Worm (Caenorhabditis elegans) whole organism, L1 larva: ENCODE results near the gene smk-1.

Experiments used
- C16A3.4 ChIP-seq: fragments of 150-350 bp; optimal IDR thresholded peaks from 2 replicates; lab custom pipeline; 2014; ENCODE audit warnings: missing biosample characterization, missing genetic modification characterization
- C34B4.2 ChIP-seq: sonication (generic microtip); optimal IDR thresholded peaks from 2 replicates; lab custom pipeline; 2017; ENCODE audit warnings: mild to moderate bottlenecking, missing genetic modification characterization, missing compliant biosample characterization
- F16B12.6 ChIP-seq: fragments of 150-350 bp; optimal IDR thresholded peaks from 2 replicates; lab custom pipeline; 2014; ENCODE audit warnings: missing biosample characterization, missing genetic modification characterization
- ama-1 ChIP-seq: fragments of 150-350 bp; optimal IDR thresholded peaks from 2 replicates; lab custom pipeline; 2014
- blmp-1 ChIP-seq: fragments of 150-350 bp; optimal IDR thresholded peaks from 2 replicates; lab custom pipeline; 2014; ENCODE audit warnings: missing biosample characterization, missing genetic modification characterization
- ceh-63 ChIP-seq: fragments of 200-800 bp; sonication (Bioruptor generic); optimal IDR thresholded peaks from 2 replicates; lab custom pipeline; 2018; ENCODE audit warnings: mild to moderate bottlenecking, missing genetic modification characterization, missing compliant biosample characterization
- ceh-82 ChIP-seq, 3 experiments: fragments of 150-350 bp in 1 of 3; sonication (generic microtip) in 2 of 3; optimal IDR thresholded peaks; 2 replicates each; lab custom pipeline; 2014 to 2017; ENCODE audit warnings: missing biosample characterization in 3 of 3, missing genetic modification characterization in 3 of 3
- ceh-88 ChIP-seq: fragments of 200-800 bp; sonication (Bioruptor generic); IDR thresholded peaks from 2 replicates; pipeline ENCODE4 v1.3.6; 2022; ENCODE audit warnings: missing genetic modification characterization, missing compliant biosample characterization
- efl-1 ChIP-seq, 4 experiments: fragments of 150-350 bp; optimal IDR thresholded peaks in 3 of 4; peaks in 1 of 4; 1 replicate in 1 of 4; 2 replicates in 3 of 4; lab custom pipeline; 2014; ENCODE audit warnings: missing biosample characterization in 2 of 4, missing genetic modification characterization in 2 of 4, missing genetic modification reagents in 2 of 4
- egl-27 ChIP-seq, 2 experiments: fragments of 150-350 bp in 1 of 2; sonication (generic microtip); optimal IDR thresholded peaks; 3 replicates each; lab custom pipeline; 2017 to 2018; ENCODE audit warnings: missing biosample characterization in 2 of 2, missing genetic modification characterization in 2 of 2, missing genetic modification reagents in 2 of 2
- elt-2 ChIP-seq: sonication (generic microtip); optimal IDR thresholded peaks from 2 replicates; lab custom pipeline; 2016; ENCODE audit warnings: missing genetic modification characterization, mild to moderate bottlenecking, inconsistent platforms, missing compliant biosample characterization, missing genetic modification reagents
- elt-3 ChIP-seq, 6 experiments: fragments of 150-350 bp in 1 of 6; sonication (generic microtip); optimal IDR thresholded peaks; 2 replicates each; lab custom pipeline; 2017 to 2018; ENCODE audit warnings: missing biosample characterization in 6 of 6, missing genetic modification characterization in 6 of 6, inconsistent platforms in 1 of 6
- fkh-10 ChIP-seq: sonication (generic microtip); optimal IDR thresholded peaks from 2 replicates; lab custom pipeline; 2017; ENCODE audit warnings: missing biosample characterization, missing genetic modification reagents, missing genetic modification characterization
- irx-1 ChIP-seq: sonication (generic microtip); optimal IDR thresholded peaks from 2 replicates; lab custom pipeline; 2016; ENCODE audit warnings: missing genetic modification characterization, missing compliant biosample characterization
- jun-1 ChIP-seq: fragments of 150-350 bp; optimal IDR thresholded peaks from 2 replicates; lab custom pipeline; 2014; ENCODE audit warnings: missing biosample characterization, missing genetic modification reagents, missing genetic modification characterization
- lin-13 ChIP-seq: fragments of 150-350 bp; optimal IDR thresholded peaks from 2 replicates; lab custom pipeline; 2014; ENCODE audit warnings: missing biosample characterization, missing genetic modification reagents, missing genetic modification characterization
- lin-14 ChIP-seq: fragments of 200-800 bp; sonication (Bioruptor generic); optimal IDR thresholded peaks from 2 replicates; lab custom pipeline; 2018; ENCODE audit warnings: mild to moderate bottlenecking, missing genetic modification characterization, moderate library complexity, missing compliant biosample characterization
- lin-35 ChIP-seq, 2 experiments: fragments of 150-350 bp; optimal IDR thresholded peaks; 2 replicates each; lab custom pipeline; 2014; ENCODE audit warnings: missing biosample characterization in 2 of 2, missing genetic modification characterization in 2 of 2, missing genetic modification reagents in 2 of 2
- lin-39 ChIP-seq: fragments of 150-350 bp; optimal IDR thresholded peaks from 2 replicates; lab custom pipeline; 2014; ENCODE audit warnings: missing biosample characterization, missing genetic modification reagents, missing genetic modification characterization
- lir-3 ChIP-seq: sonication (generic microtip); optimal IDR thresholded peaks from 2 replicates; lab custom pipeline; 2016; ENCODE audit warnings: mild to moderate bottlenecking, missing genetic modification characterization, moderate library complexity, missing compliant biosample characterization; ENCODE audit not compliant: poor library complexity
- lsy-2 ChIP-seq, 2 experiments: fragments of 150-350 bp; optimal IDR thresholded peaks; 2 replicates each; lab custom pipeline; 2014; ENCODE audit warnings: missing biosample characterization in 2 of 2, missing genetic modification characterization in 2 of 2
- mdl-1 ChIP-seq, 2 experiments: fragments of 150-350 bp; optimal IDR thresholded peaks; 2 replicates each; lab custom pipeline; 2014 to 2017; ENCODE audit warnings: missing biosample characterization in 2 of 2, missing genetic modification characterization in 2 of 2, inconsistent platforms in 1 of 2
- mep-1 ChIP-seq: fragments of 150-350 bp; optimal IDR thresholded peaks from 2 replicates; lab custom pipeline; 2014; ENCODE audit warnings: missing biosample characterization, missing genetic modification characterization
- nhr-11 ChIP-seq: fragments of 150-350 bp; optimal IDR thresholded peaks from 2 replicates; lab custom pipeline; 2014; ENCODE audit warnings: missing biosample characterization, missing genetic modification characterization
- nhr-12 ChIP-seq: sonication (generic microtip); optimal IDR thresholded peaks from 2 replicates; lab custom pipeline; 2017; ENCODE audit warnings: missing biosample characterization, missing genetic modification characterization
- nhr-19 ChIP-seq: fragments of 200-800 bp; sonication (Bioruptor generic); conservative IDR thresholded peaks from 2 replicates; pipeline ENCODE4 v1.3.6; 2022; ENCODE audit warnings: missing genetic modification characterization, missing compliant biosample characterization
- nhr-20 ChIP-seq: sonication (generic microtip); optimal IDR thresholded peaks from 2 replicates; lab custom pipeline; 2016; ENCODE audit warnings: mild to moderate bottlenecking, missing genetic modification characterization, missing compliant biosample characterization
- nhr-47 ChIP-seq: sonication (generic microtip); optimal IDR thresholded peaks from 2 replicates; lab custom pipeline; 2016; ENCODE audit warnings: mild to moderate bottlenecking, missing genetic modification characterization, moderate library complexity, missing compliant biosample characterization
- nhr-71 ChIP-seq: sonication (generic microtip); optimal IDR thresholded peaks from 2 replicates; lab custom pipeline; 2016; ENCODE audit warnings: mild to moderate bottlenecking, missing genetic modification characterization, moderate library complexity, missing compliant biosample characterization
- nhr-76 ChIP-seq: sonication (generic microtip); optimal IDR thresholded peaks from 2 replicates; lab custom pipeline; 2017; ENCODE audit warnings: missing biosample characterization, missing genetic modification characterization
- nhr-85 ChIP-seq: sonication (generic microtip); peaks from one replicate; lab custom pipeline; 2016; ENCODE audit warnings: missing genetic modification characterization, inconsistent platforms, missing compliant biosample characterization
- pag-3 ChIP-seq: sonication (generic microtip); optimal IDR thresholded peaks from 2 replicates; lab custom pipeline; 2017; ENCODE audit warnings: missing genetic modification characterization, mild to moderate bottlenecking, missing compliant biosample characterization, antibody characterized with exemption, borderline replicate concordance; ENCODE audit not compliant: insufficient read depth
- skn-1 ChIP-seq: fragments of 150-350 bp; optimal IDR thresholded peaks from 2 replicates; lab custom pipeline; 2014; ENCODE audit warnings: missing biosample characterization, missing genetic modification characterization
- snpc-4 ChIP-seq: fragments of 150-350 bp; optimal IDR thresholded peaks from 2 replicates; lab custom pipeline; 2014; ENCODE audit warnings: missing biosample characterization, missing genetic modification characterization
- sox-4 ChIP-seq: sonication (generic microtip); optimal IDR thresholded peaks from 2 replicates; lab custom pipeline; 2016; ENCODE audit warnings: missing genetic modification characterization, missing compliant biosample characterization
- sptf-1 ChIP-seq: fragments of 150-350 bp; optimal IDR thresholded peaks from 2 replicates; lab custom pipeline; 2014; ENCODE audit warnings: missing biosample characterization, missing genetic modification characterization
- sup-37 ChIP-seq: fragments of 200-800 bp; sonication (Bioruptor generic); optimal IDR thresholded peaks from 2 replicates; lab custom pipeline; 2018; ENCODE audit warnings: mild to moderate bottlenecking, missing genetic modification characterization, missing compliant biosample characterization
- swsn-7 ChIP-seq: sonication (generic microtip); optimal IDR thresholded peaks from 2 replicates; lab custom pipeline; 2016; ENCODE audit warnings: missing genetic modification characterization, missing compliant biosample characterization
- tlp-1 ChIP-seq: fragments of 150-350 bp; optimal IDR thresholded peaks from 2 replicates; lab custom pipeline; 2014; ENCODE audit warnings: missing biosample characterization, missing genetic modification characterization
- unc-30 ChIP-seq: sonication (generic microtip); optimal IDR thresholded peaks from 2 replicates; lab custom pipeline; 2017; ENCODE audit warnings: missing biosample characterization, missing genetic modification characterization
- unc-86 ChIP-seq: sonication (generic microtip); optimal IDR thresholded peaks from 2 replicates; lab custom pipeline; 2016; ENCODE audit warnings: missing genetic modification characterization, missing compliant biosample characterization
- unc-98 ChIP-seq: fragments of 200-800 bp; sonication (Bioruptor generic); IDR thresholded peaks from 2 replicates; pipeline ENCODE4 v1.3.6; 2022; ENCODE audit warnings: missing genetic modification characterization, missing compliant biosample characterization
- vab-15 ChIP-seq: sonication (generic microtip); optimal IDR thresholded peaks from 2 replicates; lab custom pipeline; 2017; ENCODE audit warnings: missing genotype, mild to moderate bottlenecking, missing genetic modification characterization, missing compliant biosample characterization
- xbp-1 ChIP-seq: sonication (generic microtip); optimal IDR thresholded peaks from 2 replicates; lab custom pipeline; 2016; ENCODE audit warnings: missing genetic modification characterization, missing compliant biosample characterization
- zag-1 ChIP-seq: fragments of 150-350 bp; optimal IDR thresholded peaks from 2 replicates; lab custom pipeline; 2014; ENCODE audit warnings: missing biosample characterization, missing genetic modification characterization
- ztf-11 ChIP-seq, 2 experiments: sonication (generic microtip); optimal IDR thresholded peaks; 2 replicates each; lab custom pipeline; 2016 to 2017; ENCODE audit warnings: missing genetic modification characterization in 2 of 2, missing biosample characterization in 1 of 2, missing compliant biosample characterization in 1 of 2
- ztf-4 ChIP-seq: fragments of 150-350 bp; optimal IDR thresholded peaks from 2 replicates; lab custom pipeline; 2014; ENCODE audit warnings: missing biosample characterization, missing genetic modification characterization

Gene smk-1

ce11 chrV:8603272-8603671, 4.3 kb upstream of the smk-1 start, which contains the start of gene F41E6.5:
Gene F41E6.5 (plus strand): TSS chrV:8603480.
- TF ChIP-seq nhr-12 (tag; lab: Kevin White, UChicago) (no peak), snpc-4 (tag; lab: Kevin White, UChicago) (no peak), vab-15 (tag; lab: Kevin White, UChicago) (no peak), mdl-1 (tag; optimal IDR thresholded peaks at IDR 0.05; lab: Kevin White, UChicago) (peak in 1 of 2 experiments; percentile 4), tlp-1 (tag; lab: Kevin White, UChicago) (no peak), ceh-63 (GFP tag; lab: Kevin White, UChicago) (no peak), nhr-85 (tag; lab: Kevin White, UChicago) (peak; percentile 66), mep-1 (tag; lab: Kevin White, UChicago) (no peak), lin-35 (GFP tag; optimal IDR thresholded peaks at IDR 0.05; lab: Kevin White, UChicago) (peak in 1 of 2 experiments; percentile 26), nhr-20 (no peak), F16B12.6 (tag; lab: Kevin White, UChicago) (no peak), ztf-4 (tag; lab: Kevin White, UChicago) (no peak), skn-1 (tag; lab: Kevin White, UChicago) (no peak), nhr-47 (tag; lab: Kevin White, UChicago) (no peak), C34B4.2 (no peak), fkh-10 (GFP tag; lab: Kevin White, UChicago) (no peak), elt-2 (tag; lab: Kevin White, UChicago) (peak; percentile 41), xbp-1 (tag; lab: Kevin White, UChicago) (no peak), ceh-82 (tag; optimal IDR thresholded peaks at IDR 0.05; lab: Kevin White, UChicago) (no peak), nhr-11 (tag; lab: Kevin White, UChicago) (no peak), lin-14 (GFP tag; lab: Kevin White, UChicago) (peak; percentile 8), lin-13 (no peak), nhr-71 (tag; lab: Kevin White, UChicago) (peak; percentile 2), ztf-11 (tag; optimal IDR thresholded peaks at IDR 0.05; lab: Kevin White, UChicago) (no peak), efl-1 (optimal IDR thresholded peaks at IDR 0.05; lab: Kevin White, UChicago) (no peak), efl-1 (GFP tag; optimal IDR thresholded peaks at IDR 0.05 in 1 of 2; lab: Kevin White, UChicago) (no peak), unc-98 (GFP tag; lab: Robert Waterston, UW) (no peak), unc-86 (tag; lab: Kevin White, UChicago) (no peak), nhr-76 (tag; lab: Kevin White, UChicago) (no peak), unc-30 (no peak), blmp-1 (tag; lab: Kevin White, UChicago) (peak; percentile 23), elt-3 (tag; optimal IDR thresholded peaks at IDR 0.05; lab: Kevin White, UChicago) (peak in 3 of 6 experiments; percentile 12 to 91 (median 24)), lin-39 (tag; lab: Kevin White, UChicago) (no peak), jun-1 (no peak), ceh-88 (no peak)

ce11 chrV:8606099-8606696, 1.4 kb upstream of the smk-1 start, which contains the start of gene vps-60:
Gene vps-60 (minus strand): TSS chrV:8606128.
- peak; percentile 77 for TF ChIP-seq ztf-4 (tag; lab: Kevin White, UChicago)
- peak; percentile 84 to 89 for TF ChIP-seq efl-1 (optimal IDR thresholded peaks at IDR 0.05; lab: Kevin White, UChicago)
- TF ChIP-seq efl-1 (GFP tag; optimal IDR thresholded peaks at IDR 0.05 in 1 of 2; lab: Kevin White, UChicago), result peak; percentile 68 to 96
- peak; percentile 79 for TF ChIP-seq irx-1 (tag; lab: Kevin White, UChicago)
- peak; percentile 79 for TF ChIP-seq elt-2 (tag; lab: Kevin White, UChicago)
- peak; percentile 93 for TF ChIP-seq nhr-19 (GFP tag; lab: Robert Waterston, UW)
- peak; percentile 96 for TF ChIP-seq jun-1
- no peak for TF ChIP-seq sup-37 (GFP tag; lab: Kevin White, UChicago)
- peak; percentile 98 for TF ChIP-seq nhr-71 (tag; lab: Kevin White, UChicago)
- TF ChIP-seq snpc-4 (tag; lab: Kevin White, UChicago), result peak; percentile 74
- peak; percentile 87 to 90 for TF ChIP-seq lin-35 (GFP tag; optimal IDR thresholded peaks at IDR 0.05; lab: Kevin White, UChicago)
- peak; percentile 10 for TF ChIP-seq F16B12.6 (tag; lab: Kevin White, UChicago)
- peak; percentile 76 for TF ChIP-seq sox-4 (tag; lab: Kevin White, UChicago)
- TF ChIP-seq lsy-2 (tag; optimal IDR thresholded peaks at IDR 0.05; lab: Kevin White, UChicago), result peak; percentile 89 to 96
- peak; percentile 37 for TF ChIP-seq nhr-11 (tag; lab: Kevin White, UChicago)
- no peak for TF ChIP-seq nhr-12 (tag; lab: Kevin White, UChicago)
- TF ChIP-seq lir-3 (tag; lab: Kevin White, UChicago), result peak; percentile 60
- TF ChIP-seq unc-30, result no peak
- TF ChIP-seq mdl-1 (tag; optimal IDR thresholded peaks at IDR 0.05; lab: Kevin White, UChicago), result peak in 1 of 2 experiments; percentile 77
- TF ChIP-seq sptf-1 (tag; lab: Kevin White, UChicago), result no peak
- no peak for TF ChIP-seq pag-3 (tag; lab: Kevin White, UChicago)
- TF ChIP-seq lin-13, result peak; percentile 89
- TF ChIP-seq ceh-82 (tag; optimal IDR thresholded peaks at IDR 0.05; lab: Kevin White, UChicago), result peak; percentile 75 to 95 (median 82)
- peak; percentile 10 for TF ChIP-seq ama-1 (lab: Kevin White, UChicago)
- peak; percentile 83 for TF ChIP-seq zag-1
- TF ChIP-seq C16A3.4 (tag; lab: Kevin White, UChicago), result peak; percentile 90
- TF ChIP-seq swsn-7 (tag; lab: Kevin White, UChicago), result peak; percentile 94
- peak in 1 of 2 experiments; percentile 46 for TF ChIP-seq ztf-11 (tag; optimal IDR thresholded peaks at IDR 0.05; lab: Kevin White, UChicago)
- TF ChIP-seq nhr-76 (tag; lab: Kevin White, UChicago), result peak; percentile 2
- peak; percentile 52 to 57 for TF ChIP-seq egl-27 (tag; optimal IDR thresholded peaks at IDR 0.05; lab: Kevin White, UChicago)
